Fruit fly (Drosophila melanogaster) ovary, adult (tissue): ENCODE data around the gene Rbcn-3A.

ENCODE experiments used
- CG17801 ChIP-seq: fragments of 200-800 bp; optimal IDR thresholded peaks from 2 replicates; lab custom pipeline; 2019; ENCODE audit warnings: missing biosample characterization, mild to moderate bottlenecking, missing genetic modification characterization, moderate library complexity; ENCODE audit not compliant: partially characterized antibody

The Rbcn-3A gene

dm6 chrX:6267187-6267711 lies 12.0 kb upstream of the Rbcn-3A start, which contains the start of gene schlank:
Gene schlank (minus strand): TSS chrX:6267228.
- TF ChIP-seq CG17801 (GFP tag; lab: Kevin White, UChicago) = no peak

DNA sequence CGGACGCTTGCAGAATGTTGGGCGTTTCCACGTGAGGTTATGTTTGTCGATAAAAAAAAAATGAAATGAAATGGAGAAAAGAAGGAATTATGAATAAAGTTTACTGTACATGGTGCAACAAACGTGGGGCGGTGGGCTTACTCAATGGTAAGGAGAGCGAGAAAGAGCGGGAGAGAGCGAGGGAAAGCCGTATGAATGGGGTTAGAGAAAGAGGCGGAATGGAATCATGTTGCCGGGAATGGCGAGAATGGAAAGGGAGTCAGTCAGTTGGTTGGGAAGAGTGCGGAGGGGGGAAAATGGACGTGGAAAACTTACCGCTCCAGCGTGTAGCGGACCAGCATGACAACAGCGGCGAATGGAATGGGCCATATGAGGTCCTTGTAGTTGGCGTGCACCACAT lies 10.8 kb upstream of the Rbcn-3A start:
- no peak for TF ChIP-seq CG17801 (GFP tag; lab: Kevin White, UChicago)

DNA sequence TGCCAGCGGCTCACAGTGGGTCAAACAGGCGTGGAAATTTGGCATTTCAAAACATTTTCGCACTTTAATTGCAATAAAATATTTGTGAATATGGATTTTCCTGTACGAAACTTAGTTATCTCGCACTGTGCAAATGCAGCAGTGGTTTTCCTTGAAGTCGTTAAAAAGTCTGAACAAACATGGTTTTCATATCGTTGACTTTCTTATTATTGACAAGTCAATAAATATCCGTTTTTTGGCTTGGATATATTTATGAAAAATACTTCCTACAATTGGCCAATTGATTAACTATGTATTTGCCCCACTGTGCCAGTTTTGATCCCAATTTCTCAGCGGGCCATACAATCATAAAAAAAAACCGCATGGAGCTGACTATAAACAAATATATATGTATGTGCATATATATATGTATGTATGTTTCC lies 10.2 kb upstream of the Rbcn-3A start:
- TF ChIP-seq CG17801 (GFP tag; lab: Kevin White, UChicago) = peak; percentile 95

dm6 chrX:6264456-6264855 lies 9.2 kb upstream of the Rbcn-3A start:
- no peak for TF ChIP-seq CG17801 (GFP tag; lab: Kevin White, UChicago)

DNA sequence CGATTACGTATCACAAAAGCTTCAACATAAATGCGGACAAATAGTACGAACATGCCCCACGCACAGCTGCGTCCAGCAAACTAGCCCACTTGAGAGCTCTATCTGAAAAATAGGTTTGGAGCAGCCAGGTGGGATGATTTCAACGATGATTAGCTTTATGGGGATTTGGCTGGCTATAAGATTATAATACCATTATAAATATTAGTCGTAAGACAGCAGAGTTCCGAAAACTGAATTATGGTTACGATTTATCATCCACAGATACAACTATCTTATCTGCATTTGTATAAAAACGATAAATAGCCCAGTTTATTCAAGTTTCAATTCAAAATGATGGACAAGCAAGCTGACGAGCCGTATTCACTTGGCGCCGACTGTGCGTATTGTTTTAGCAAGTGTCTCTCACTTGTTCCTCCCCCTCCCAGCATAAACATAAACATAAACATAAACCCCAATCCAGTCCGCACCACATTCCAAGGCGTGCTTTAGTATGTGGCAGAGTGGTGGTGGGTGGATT lies 8.4 kb upstream of the Rbcn-3A start:
- TF ChIP-seq CG17801 (GFP tag; lab: Kevin White, UChicago) = no peak

- TF ChIP-seq CG17801 (GFP tag; lab: Kevin White, UChicago) = no peak
Observed at dm6 chrX:6260900-6261299, 5.6 kb upstream of the Rbcn-3A start, which contains the start of gene Josd. Gene Josd (plus strand): TSS chrX:6261169.

DNA sequence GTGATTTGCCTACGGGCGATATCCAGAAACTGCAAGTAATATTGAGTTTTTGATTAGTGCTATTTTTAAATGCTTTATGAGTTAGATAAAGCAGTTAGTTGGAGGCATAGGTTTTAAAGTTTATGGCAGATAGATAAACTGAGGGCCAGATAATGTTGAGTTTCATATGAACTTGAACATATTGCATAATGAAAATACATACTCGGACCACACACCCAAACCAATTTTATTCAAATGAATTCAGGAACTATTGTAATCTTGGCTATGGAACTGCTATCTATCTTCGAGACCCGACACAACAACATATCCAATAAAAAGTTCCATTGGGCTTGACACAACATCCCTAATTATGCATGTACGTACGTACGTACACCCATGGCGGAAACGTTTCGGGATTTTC lies 4.4 kb upstream of the Rbcn-3A start:
- TF ChIP-seq CG17801 (GFP tag; lab: Kevin White, UChicago) = no peak

- TF ChIP-seq CG17801 (GFP tag; lab: Kevin White, UChicago) = no peak
Observed at dm6 chrX:6254617-6255349, 504 bp downstream of the Rbcn-3A start.

- no peak for TF ChIP-seq CG17801 (GFP tag; lab: Kevin White, UChicago)
Observed at dm6 chrX:6253701-6254100, 1.6 kb downstream of the Rbcn-3A start.

DNA sequence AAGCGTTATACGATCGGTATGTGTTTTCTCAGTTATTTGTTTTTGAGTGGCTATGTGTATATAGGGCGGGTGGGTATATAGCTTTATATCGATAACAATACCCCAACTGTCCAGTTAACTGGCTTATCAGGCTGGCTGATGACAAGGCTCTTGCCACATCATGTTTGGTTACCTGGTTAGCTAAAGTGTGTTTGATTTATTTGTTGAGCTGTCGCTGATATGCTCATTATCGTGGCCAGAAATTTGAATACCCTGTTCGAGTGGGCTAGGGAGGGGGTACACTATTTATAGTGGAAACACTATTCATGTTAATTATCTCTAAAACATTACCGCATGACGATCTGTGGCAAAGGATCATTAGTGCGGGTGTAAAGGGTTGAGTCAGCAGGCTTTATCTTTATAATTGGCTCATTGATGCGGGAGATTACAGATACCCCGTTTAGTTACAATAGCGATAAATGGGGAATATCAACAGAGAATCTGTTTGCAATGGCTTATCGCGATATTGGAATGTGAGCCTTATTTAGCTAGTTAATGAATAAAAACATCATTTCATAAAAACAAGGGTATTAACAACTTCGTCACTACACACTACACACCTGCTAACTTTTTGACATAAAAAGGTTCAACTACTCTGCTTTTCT lies 2.3 kb downstream of the Rbcn-3A start:
- TF ChIP-seq CG17801 (GFP tag; lab: Kevin White, UChicago) = no peak

dm6 chrX:6237015-6237414 lies 18.3 kb downstream of the Rbcn-3A start, which contains the start of gene CG14445:
Gene CG14445 (plus strand): TSS chrX:6237315.
- TF ChIP-seq CG17801 (GFP tag; lab: Kevin White, UChicago) = no peak

- no peak for TF ChIP-seq CG17801 (GFP tag; lab: Kevin White, UChicago)
Observed at dm6 chrX:6231764-6232163, 23.5 kb downstream of the Rbcn-3A start.

DNA sequence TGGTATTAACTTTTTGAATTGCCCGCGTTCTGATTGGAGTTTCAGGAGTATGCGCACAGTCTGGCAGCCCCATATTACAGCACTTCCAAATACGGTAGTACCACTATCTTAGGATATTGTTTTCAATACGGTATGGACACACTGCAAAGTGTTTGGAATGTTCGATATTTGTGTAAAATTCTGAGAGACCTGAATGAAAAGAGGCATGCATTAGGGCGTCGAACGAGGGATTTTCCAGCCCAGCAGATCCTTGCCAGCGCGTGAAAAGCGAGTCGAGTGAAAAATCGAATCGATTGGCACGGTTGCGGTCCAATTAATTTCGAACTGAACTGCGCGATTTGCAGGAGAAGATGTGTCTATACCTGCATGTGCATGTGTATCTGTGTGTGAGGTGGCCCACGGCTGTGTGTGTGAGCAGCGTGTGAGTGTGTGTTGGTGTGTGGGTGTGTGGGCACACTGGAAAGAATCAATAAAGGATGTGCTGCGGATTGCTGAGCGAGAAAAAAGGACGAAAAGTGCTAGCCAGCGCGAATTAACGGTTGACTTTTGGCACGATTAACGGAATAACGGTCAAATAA lies 29.7 kb downstream of the Rbcn-3A start, which contains the start of gene dtn:
dtn (plus strand) TSS at position 176 of the 578 bp plus-strand sequence.
- no peak for TF ChIP-seq CG17801 (GFP tag; lab: Kevin White, UChicago)

- peak; percentile 89 for TF ChIP-seq CG17801 (GFP tag; lab: Kevin White, UChicago)
Observed at dm6 chrX:6224225-6225190, 30.8 kb downstream of the Rbcn-3A start, which contains the start of gene sqh. Gene sqh (minus strand): TSS chrX:6225140.
